Fruit fly (Drosophila melanogaster): ENCODE data around the gene CG42831.

CG42831 gene

DNA sequence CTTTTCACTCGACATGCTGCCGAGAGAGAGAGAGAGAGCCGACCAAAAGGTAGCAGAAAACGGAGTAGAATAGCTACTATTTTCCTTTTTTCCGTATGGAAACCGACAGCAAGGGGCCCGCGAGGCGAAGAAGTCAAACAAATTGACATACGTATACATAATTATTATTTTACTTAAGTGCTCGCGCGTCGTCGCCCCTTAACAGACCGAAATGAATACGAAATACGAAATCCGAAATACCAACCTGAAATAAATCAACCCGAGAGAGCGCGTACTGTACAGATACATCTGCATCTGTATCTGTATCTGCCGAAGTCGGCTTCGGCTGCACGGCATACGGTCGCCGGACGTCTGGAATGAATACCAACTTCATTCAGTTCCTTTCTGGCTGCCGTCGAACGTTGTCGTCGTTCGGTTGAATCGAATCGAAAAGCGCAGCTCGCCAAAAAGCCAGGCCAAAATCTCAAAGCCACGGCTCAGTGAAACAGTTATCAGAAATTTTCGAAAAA lies 43.0 kb downstream of the CG42831 start (continued):
- TF ChIP-seq CG3726 (GFP tag; IDR thresholded peaks at IDR 0.05) (no peak), lbe (GFP tag; optimal IDR thresholded peaks at IDR 0.05) (peak; percentile 65), dysf (GFP tag; IDR thresholded peaks at IDR 0.05) (peak; percentile 41; the same call in 1 of the 3 replicates), her (GFP tag; optimal IDR thresholded peaks at IDR 0.05) (peak; percentile 41), sr (GFP tag; IDR thresholded peaks at IDR 0.05) (peak; percentile 70), ase (GFP tag; IDR thresholded peaks at IDR 0.05) (0 out of 3 replicates have a peak, but pooled peaks have one; percentile 25), grn (GFP tag; optimal IDR thresholded peaks at IDR 0.05) (no peak), Mes4 (GFP tag; optimal IDR thresholded peaks at IDR 0.05) (peak; percentile 30), zen (tag; optimal IDR thresholded peaks at IDR 0.05) (peak; percentile 32), CG11085 (GFP tag; IDR thresholded peaks at IDR 0.05) (no peak), nerfin-1 (tag; optimal IDR thresholded peaks at IDR 0.05) (peak; percentile 87), CG12769 (tag; optimal IDR thresholded peaks at IDR 0.05) (peak; percentile 87), Meics (GFP tag; optimal IDR thresholded peaks at IDR 0.05) (peak; percentile 47), ems (GFP tag; optimal IDR thresholded peaks at IDR 0.05) (peak; percentile 3), Blimp-1 (GFP tag; optimal IDR thresholded peaks at IDR 0.05) (no peak), CG11398 (GFP tag; optimal IDR thresholded peaks at IDR 0.05) (peak; percentile 18), mam (GFP tag; optimal IDR thresholded peaks at IDR 0.05) (peak; percentile 2), CG11696 (GFP tag; IDR thresholded peaks at IDR 0.05) (0 out of 2 replicates have a peak, but pooled peaks have one; percentile 46), ro (GFP tag; IDR thresholded peaks at IDR 0.05) (no peak), Nf-YB (GFP tag; optimal IDR thresholded peaks at IDR 0.05) (no peak), Pdp1 (GFP tag; optimal IDR thresholded peaks at IDR 0.05) (peak; percentile 28 to 32), jigr1 (GFP tag; IDR thresholded peaks at IDR 0.05) (no peak), CG10267 (tag; optimal IDR thresholded peaks at IDR 0.05) (no peak), sd (tag; optimal IDR thresholded peaks at IDR 0.05) (peak; percentile 97), scrt (GFP tag; optimal IDR thresholded peaks at IDR 0.05) (peak; percentile 42), ken (GFP tag; IDR thresholded peaks at IDR 0.05) (peak; percentile 74; the same call in 2 of the 3 replicates), danr (GFP tag; IDR thresholded peaks at IDR 0.05) (no peak), CG7271 (tag; optimal IDR thresholded peaks at IDR 0.05) (no peak), CG7745 (tag; optimal IDR thresholded peaks at IDR 0.05) (peak; percentile 95), CG4820 (GFP tag; optimal IDR thresholded peaks at IDR 0.05) (no peak), luna (GFP tag; optimal IDR thresholded peaks at IDR 0.05) (no peak), B-H2 (GFP tag; optimal IDR thresholded peaks at IDR 0.05) (peak; percentile 64), CG7928 (GFP tag; optimal IDR thresholded peaks at IDR 0.05) (no peak), CG3065 (GFP tag; optimal IDR thresholded peaks at IDR 0.05) (no peak), HmgZ (tag; optimal IDR thresholded peaks at IDR 0.05) (peak; percentile 84), salm (tag; optimal IDR thresholded peaks at IDR 0.05) (peak; percentile 19), B-H1 (GFP tag; IDR thresholded peaks at IDR 0.05) (no peak; the same call in 2 of the 3 replicates), CG17568 (GFP tag; optimal IDR thresholded peaks at IDR 0.05) (peak; percentile 24), aop (GFP tag; IDR thresholded peaks at IDR 0.05) (peak; percentile 65; the same call in 1 of the 2 replicates), emc (GFP tag; optimal IDR thresholded peaks at IDR 0.05) (no peak), CG2678 (tag; optimal IDR thresholded peaks at IDR 0.05) (no peak), hth (optimal IDR thresholded peaks at IDR 0.05) (no peak), Oaz (GFP tag; IDR thresholded peaks at IDR 0.05) (no peak), zfh1 (GFP tag; IDR thresholded peaks at IDR 0.05) (peak; percentile 77), CHES-1-like (GFP tag; optimal IDR thresholded peaks at IDR 0.05) (peak; percentile 7), dati (GFP tag; IDR thresholded peaks at IDR 0.05) (no peak), CG14667 (GFP tag; IDR thresholded peaks at IDR 0.05) (no peak), stwl (tag; optimal IDR thresholded peaks at IDR 0.05) (no peak), Camta (GFP tag; optimal IDR thresholded peaks at IDR 0.05) (peak; percentile 6), Ada2b (GFP tag; IDR thresholded peaks at IDR 0.05) (0 out of 2 replicates have a peak, but pooled peaks have one; percentile 17), BtbVII (GFP tag; optimal IDR thresholded peaks at IDR 0.05) (peak; percentile 21)

All from whole organism, embryonic.